Fruit fly (Drosophila melanogaster) Kc167 (cell line): ENCODE data around the gene CG5262.

Source experiments
- Myc ChIP-seq: fragments of >200 bp; optimal IDR thresholded peaks from 2 replicates; lab custom pipeline; 2017; ENCODE audit warnings: missing external identifiers
- h ChIP-seq: fragments of >200 bp; optimal IDR thresholded peaks from 3 replicates; lab custom pipeline; 2018; ENCODE audit warnings: missing external identifiers
- insv ChIP-seq: fragments of >200 bp; optimal IDR thresholded peaks from 3 replicates; lab custom pipeline; 2018; ENCODE audit warnings: missing external identifiers

- TF ChIP-seq h (no peak), Myc (no peak), insv (no peak)
Observed at dm6 chr3L:20403493-20404379, 26.5 kb downstream of the CG5262 start.
